Worm (Caenorhabditis elegans) whole organism, L4 larva: ENCODE results near the gene F14F9.4.

ENCODE experiments used
- D1046.2 ChIP-seq: fragments of 200-800 bp; sonication (Bioruptor generic); IDR thresholded peaks from 2 replicates; pipeline ENCODE4 v1.3.6; 2022; ENCODE audit warnings: missing genetic modification characterization, missing compliant biosample characterization
- F37D6.2 ChIP-seq: sonication (generic microtip); optimal IDR thresholded peaks from 2 replicates; lab custom pipeline; 2016; ENCODE audit warnings: mild to moderate bottlenecking, missing genetic modification characterization, missing compliant biosample characterization
- F49E8.2 ChIP-seq: sonication (generic microtip); optimal IDR thresholded peaks from 2 replicates; lab custom pipeline; 2016; ENCODE audit warnings: missing compliant biosample characterization, mild to moderate bottlenecking, missing genetic modification characterization, borderline replicate concordance
- R02D3.7 ChIP-seq: fragments of 150-350 bp; sonication (generic microtip); optimal IDR thresholded peaks from 3 replicates; lab custom pipeline; 2014; ENCODE audit warnings: missing biosample characterization, missing genetic modification characterization
- Y48G9A.11 ChIP-seq: fragments of 200-800 bp; sonication (Bioruptor generic); IDR thresholded peaks from 2 replicates; pipeline ENCODE4 v1.3.6; 2022; ENCODE audit warnings: missing genetic modification reagents, missing genetic modification characterization, missing compliant biosample characterization
- Y5F2A.4 ChIP-seq: fragments of 200-800 bp; sonication (Bioruptor generic); optimal IDR thresholded peaks from 2 replicates; lab custom pipeline; 2018; ENCODE audit warnings: mild to moderate bottlenecking, missing genetic modification characterization, missing compliant biosample characterization
- ZK337.2 ChIP-seq: fragments of 200-800 bp; sonication (Bioruptor generic); IDR thresholded peaks from 2 replicates; pipeline ENCODE4 v1.3.6; 2022; ENCODE audit warnings: missing genetic modification reagents, missing genetic modification characterization, missing compliant biosample characterization
- aha-1 ChIP-seq: fragments of 150-350 bp; peaks from one replicate; lab custom pipeline; 2014; ENCODE audit warnings: missing biosample characterization, missing genetic modification characterization
- ceh-28 ChIP-seq: fragments of 150-350 bp; optimal IDR thresholded peaks from 2 replicates; lab custom pipeline; 2014; ENCODE audit warnings: missing biosample characterization, missing genetic modification reagents, missing genetic modification characterization
- cey-2 ChIP-seq: sonication (generic microtip); optimal IDR thresholded peaks from 3 replicates; lab custom pipeline; 2017; ENCODE audit warnings: missing genetic modification characterization, mild to moderate bottlenecking, missing compliant biosample characterization, antibody characterized with exemption, borderline replicate concordance; ENCODE audit not compliant: insufficient read depth
- ctbp-1 ChIP-seq: fragments of 200-800 bp; sonication (Bioruptor generic); IDR thresholded peaks from 2 replicates; pipeline ENCODE4 v1.3.6; 2022; ENCODE audit warnings: missing genetic modification reagents, missing genetic modification characterization, missing compliant biosample characterization
- dmd-9 ChIP-seq: fragments of 200-800 bp; sonication (Bioruptor generic); IDR thresholded peaks from 2 replicates; pipeline ENCODE4 v1.3.6; 2022; ENCODE audit warnings: missing genetic modification reagents, missing genetic modification characterization, missing compliant biosample characterization
- dpl-1 ChIP-seq: fragments of 150-350 bp; optimal IDR thresholded peaks from 2 replicates; lab custom pipeline; 2014; ENCODE audit warnings: missing biosample characterization, missing genetic modification reagents, missing genetic modification characterization
- dve-1 ChIP-seq: sonication (generic microtip); optimal IDR thresholded peaks from 2 replicates; lab custom pipeline; 2017; ENCODE audit warnings: antibody characterized with exemption, mild to moderate bottlenecking, missing genetic modification characterization, missing compliant biosample characterization; ENCODE audit not compliant: insufficient read depth
- fos-1 ChIP-seq: fragments of 150-350 bp; optimal IDR thresholded peaks from 2 replicates; lab custom pipeline; 2014; ENCODE audit warnings: missing biosample characterization, missing genetic modification characterization
- hlh-30 ChIP-seq: sonication (generic microtip); optimal IDR thresholded peaks from 2 replicates; lab custom pipeline; 2017; ENCODE audit warnings: antibody characterized with exemption, mild to moderate bottlenecking, missing genetic modification characterization, missing compliant biosample characterization; ENCODE audit not compliant: insufficient read depth
- jun-1 ChIP-seq: fragments of 150-350 bp; optimal IDR thresholded peaks from 2 replicates; lab custom pipeline; 2014; ENCODE audit warnings: missing biosample characterization, missing genetic modification reagents, missing genetic modification characterization
- lir-3 ChIP-seq: sonication (generic microtip); optimal IDR thresholded peaks from 2 replicates; lab custom pipeline; 2016; ENCODE audit warnings: mild to moderate bottlenecking, missing genetic modification characterization, missing compliant biosample characterization
- madf-5 ChIP-seq, 2 experiments: fragments of 200-800 bp; sonication (Bioruptor generic); IDR thresholded peaks; 2 replicates each; pipeline ENCODE4 v1.3.6; 2022; ENCODE audit warnings: missing compliant biosample characterization in 2 of 2, missing genetic modification characterization in 2 of 2
- mdl-1 ChIP-seq, 2 experiments: fragments of 150-350 bp in 1 of 2; sonication (generic microtip) in 1 of 2; optimal IDR thresholded peaks; 2 replicates each; lab custom pipeline; 2014 to 2017; ENCODE audit warnings: missing biosample characterization in 2 of 2, missing genetic modification characterization in 2 of 2
- mdt-29 ChIP-seq: fragments of 200-800 bp; sonication (Bioruptor generic); IDR thresholded peaks from 2 replicates; pipeline ENCODE4 v1.3.6; 2022; ENCODE audit warnings: missing genetic modification reagents, missing genetic modification characterization, missing compliant biosample characterization
- nhr-11 ChIP-seq: fragments of 150-350 bp; optimal IDR thresholded peaks from 2 replicates; lab custom pipeline; 2014; ENCODE audit warnings: missing biosample characterization, missing genetic modification characterization
- nhr-237 ChIP-seq: sonication (generic microtip); optimal IDR thresholded peaks from 2 replicates; lab custom pipeline; 2017; ENCODE audit warnings: missing biosample characterization, missing genetic modification characterization
- nhr-25 ChIP-seq: sonication (generic microtip); optimal IDR thresholded peaks from 2 replicates; lab custom pipeline; 2017; ENCODE audit warnings: missing genetic modification characterization, mild to moderate bottlenecking, missing compliant biosample characterization, antibody characterized with exemption, moderate library complexity, borderline replicate concordance; ENCODE audit not compliant: insufficient read depth
- nhr-42 ChIP-seq: fragments of 200-800 bp; sonication (Bioruptor generic); IDR thresholded peaks from 2 replicates; pipeline ENCODE4 v1.3.6; 2022; ENCODE audit warnings: missing genetic modification characterization, missing compliant biosample characterization
- nhr-48 ChIP-seq: sonication (generic microtip); optimal IDR thresholded peaks from 2 replicates; lab custom pipeline; 2016; ENCODE audit warnings: mild to moderate bottlenecking, missing genetic modification characterization, missing compliant biosample characterization
- nhr-6 ChIP-seq: fragments of 150-350 bp; optimal IDR thresholded peaks from 2 replicates; lab custom pipeline; 2014; ENCODE audit warnings: missing biosample characterization, missing genetic modification characterization
- nhr-77 ChIP-seq: fragments of 150-350 bp; optimal IDR thresholded peaks from 2 replicates; lab custom pipeline; 2014; ENCODE audit warnings: missing biosample characterization, missing genetic modification characterization
- rbr-2 ChIP-seq: sonication (generic microtip); optimal IDR thresholded peaks from 2 replicates; lab custom pipeline; 2016; ENCODE audit warnings: missing genotype, missing genetic modification characterization, missing compliant biosample characterization
- snpc-4 ChIP-seq: fragments of 150-350 bp; optimal IDR thresholded peaks from 2 replicates; lab custom pipeline; 2014; ENCODE audit warnings: missing biosample characterization, missing genetic modification characterization
- tra-1 ChIP-seq: fragments of 200-800 bp; sonication (Bioruptor generic); IDR thresholded peaks from 2 replicates; pipeline ENCODE4 v1.3.6; 2022; ENCODE audit warnings: missing genetic modification reagents, missing genetic modification characterization, missing compliant biosample characterization
- unc-130 ChIP-seq: sonication (generic microtip); optimal IDR thresholded peaks from 2 replicates; lab custom pipeline; 2016; ENCODE audit warnings: missing genetic modification reagents, missing genetic modification characterization, missing compliant biosample characterization
- unc-62 ChIP-seq, 3 experiments: fragments of 150-350 bp in 1 of 3; sonication (generic microtip); optimal IDR thresholded peaks in 2 of 3; peaks in 1 of 3; 1 replicate in 1 of 3; 2 replicates in 2 of 3; lab custom pipeline; 2014 to 2017; ENCODE audit warnings: missing biosample characterization in 3 of 3, missing genetic modification characterization in 3 of 3, missing genetic modification reagents in 3 of 3, missing genotype in 1 of 3
- zag-1 ChIP-seq: fragments of 150-350 bp; optimal IDR thresholded peaks from 2 replicates; lab custom pipeline; 2014; ENCODE audit warnings: missing biosample characterization, missing genetic modification characterization
- zip-2 ChIP-seq: fragments of 150-350 bp; optimal IDR thresholded peaks from 2 replicates; lab custom pipeline; 2014; ENCODE audit warnings: missing biosample characterization, missing genetic modification characterization
- ztf-11 ChIP-seq: fragments of 150-350 bp; optimal IDR thresholded peaks from 2 replicates; lab custom pipeline; 2014; ENCODE audit warnings: missing biosample characterization, missing genetic modification characterization

Gene F14F9.4

ce11 chrV:5137919-5138318 lies 5.4 kb downstream of the F14F9.4 start, which contains the start of gene F14F9.3:
TSS of gene F14F9.3 (plus strand) at chrV:5138219.
- no peak for TF ChIP-seq dpl-1 (GFP tag; lab: Kevin White, UChicago)
- no peak for TF ChIP-seq Y5F2A.4 (GFP tag; lab: Kevin White, UChicago)
- TF ChIP-seq rbr-2 (tag; lab: Kevin White, UChicago) = no peak
- no peak for TF ChIP-seq D1046.2 (GFP tag; lab: Robert Waterston, UW)
- TF ChIP-seq nhr-48 (tag; lab: Kevin White, UChicago) = no peak
- TF ChIP-seq zip-2 (tag; lab: Kevin White, UChicago) = no peak
- no peak for TF ChIP-seq mdl-1 (tag; optimal IDR thresholded peaks at IDR 0.05; lab: Kevin White, UChicago)
- no peak for TF ChIP-seq zag-1 (tag; lab: Kevin White, UChicago)
- TF ChIP-seq hlh-30 (tag; lab: Kevin White, UChicago) = no peak
- no peak for TF ChIP-seq madf-5 (GFP tag; IDR thresholded peaks at IDR 0.05; lab: Robert Waterston, UW)
- TF ChIP-seq mdt-29 (GFP tag; lab: Robert Waterston, UW) = no peak
- TF ChIP-seq nhr-237 (tag; lab: Kevin White, UChicago) = no peak
- no peak for TF ChIP-seq aha-1 (tag; lab: Kevin White, UChicago)
- TF ChIP-seq fos-1 = no peak
- no peak for TF ChIP-seq tra-1 (GFP tag; lab: Robert Waterston, UW)
- TF ChIP-seq dve-1 (tag; lab: Kevin White, UChicago) = no peak
- no peak for TF ChIP-seq snpc-4 (tag; lab: Kevin White, UChicago)
- TF ChIP-seq R02D3.7 (tag; lab: Kevin White, UChicago) = no peak
- TF ChIP-seq unc-62 (GFP tag; optimal IDR thresholded peaks at IDR 0.05 in 1 of 2; lab: Kevin White, UChicago) = no peak
- TF ChIP-seq unc-62 (tag; optimal IDR thresholded peaks at IDR 0.05; lab: Kevin White, UChicago) = no peak
- TF ChIP-seq jun-1 (tag; lab: Kevin White, UChicago) = no peak

- TF ChIP-seq nhr-77 (tag; lab: Kevin White, UChicago) = no peak
- TF ChIP-seq nhr-11 (tag; lab: Kevin White, UChicago) = no peak
- no peak for TF ChIP-seq ctbp-1
- no peak for TF ChIP-seq F37D6.2 (tag; lab: Kevin White, UChicago)
- no peak for TF ChIP-seq nhr-42 (GFP tag; lab: Robert Waterston, UW)
- no peak for TF ChIP-seq Y48G9A.11 (GFP tag; lab: Robert Waterston, UW)
- no peak for TF ChIP-seq ceh-28 (tag; lab: Kevin White, UChicago)
- no peak for TF ChIP-seq Y5F2A.4 (GFP tag; lab: Kevin White, UChicago)
- no peak for TF ChIP-seq cey-2 (tag; lab: Kevin White, UChicago)
These were observed 11.2 kb downstream of the F14F9.4 start, which contains the start of gene srh-129 for ce11 chrV:5143785-5144184. TSS of gene srh-129 (minus strand) at chrV:5143885.

- no peak for TF ChIP-seq lir-3 (tag; lab: Kevin White, UChicago)
- no peak for TF ChIP-seq nhr-25
- no peak for TF ChIP-seq F49E8.2 (tag; lab: Kevin White, UChicago)
These were observed 12.0 kb downstream of the F14F9.4 start, which contains the start of gene F14F9.2 for ce11 chrV:5144541-5144940. TSS of gene F14F9.2 (plus strand) at chrV:5144841.

ce11 chrV:5146394-5146793 lies 13.9 kb downstream of the F14F9.4 start, which contains the start of gene F14F9.6:
TSS of gene F14F9.6 (minus strand) at chrV:5146494.
- TF ChIP-seq dve-1 (tag; lab: Kevin White, UChicago) (no peak), unc-130 (no peak), nhr-6 (no peak), ztf-11 (tag; lab: Kevin White, UChicago) (no peak), ZK337.2 (GFP tag; lab: Robert Waterston, UW) (no peak), nhr-77 (tag; lab: Kevin White, UChicago) (no peak), rbr-2 (tag; lab: Kevin White, UChicago) (no peak), dmd-9 (GFP tag; lab: Robert Waterston, UW) (no peak)
